Worm (Caenorhabditis elegans): ENCODE results near the gene pbs-6.
A peak's percentile ranks its signal among the peaks of the same experiment; 100 is the strongest.

pbs-6 gene

DNA sequence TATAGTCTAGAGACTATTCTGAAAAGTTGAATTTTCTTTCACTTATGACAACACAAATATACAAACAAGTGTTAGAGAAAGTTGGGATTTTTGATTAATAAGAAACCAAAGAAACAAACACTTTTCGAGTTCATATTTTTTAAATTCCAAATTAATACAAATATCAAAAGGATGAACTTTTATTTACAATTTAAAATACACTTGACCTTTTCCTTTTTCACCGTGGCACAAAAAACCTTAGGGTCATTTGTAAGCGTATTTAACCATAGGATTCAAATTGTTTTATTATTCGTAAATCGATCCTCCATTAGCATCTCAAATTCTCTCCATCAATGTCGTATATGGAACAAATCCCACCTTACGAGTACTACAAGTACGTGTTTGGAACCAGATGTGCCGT lies 8.0 kb downstream of the pbs-6 start, which contains the start of gene C02F5.5:
Gene C02F5.5 (plus strand): TSS at position 301 of the 400 bp plus-strand sequence.
- TF ChIP-seq ztf-29 (GFP tag; IDR thresholded peaks at IDR 0.05) (no peak), flt-1 (GFP tag; IDR thresholded peaks at IDR 0.05) (no peak)

ce11 chrIII:8235358-8235757 lies 8.5 kb downstream of the pbs-6 start, which contains the start of gene C02F5.14:
Gene C02F5.14 (minus strand): TSS chrIII:8235514.
- TF ChIP-seq ref-1 (GFP tag; conservative IDR thresholded peaks at IDR 0.05) (no peak), tab-1 (GFP tag; IDR thresholded peaks at IDR 0.05) (no peak), med-1 (GFP tag; optimal IDR thresholded peaks at IDR 0.05; ENCODE audit: insufficient read depth) (no peak), T22C8.4 (GFP tag; IDR thresholded peaks at IDR 0.05) (no peak), cog-1 (tag; optimal IDR thresholded peaks at IDR 0.05) (no peak), ztf-29 (GFP tag; IDR thresholded peaks at IDR 0.05) (no peak), flt-1 (GFP tag; IDR thresholded peaks at IDR 0.05) (no peak), klf-2 (GFP tag; conservative IDR thresholded peaks at IDR 0.05) (no peak), ztf-23 (GFP tag; IDR thresholded peaks at IDR 0.05) (no peak)

ce11 chrIII:8232634-8233033 lies 11.3 kb downstream of the pbs-6 start, which contains the start of gene henn-1:
Gene henn-1 (plus strand): TSS chrIII:8232651.
- TF ChIP-seq tab-1 (GFP tag; IDR thresholded peaks at IDR 0.05) (no peak), ztf-29 (GFP tag; IDR thresholded peaks at IDR 0.05) (no peak), ref-1 (GFP tag; conservative IDR thresholded peaks at IDR 0.05) (no peak), flt-1 (GFP tag; IDR thresholded peaks at IDR 0.05) (no peak), cog-1 (tag; optimal IDR thresholded peaks at IDR 0.05) (no peak), T22C8.4 (GFP tag; IDR thresholded peaks at IDR 0.05) (no peak), klf-2 (GFP tag; conservative IDR thresholded peaks at IDR 0.05) (no peak), med-1 (GFP tag; optimal IDR thresholded peaks at IDR 0.05; ENCODE audit: insufficient read depth) (no peak), ztf-23 (GFP tag; IDR thresholded peaks at IDR 0.05) (no peak)

ce11 chrIII:8229480-8229879 lies 14.4 kb downstream of the pbs-6 start:
- TF ChIP-seq ztf-29 (GFP tag; IDR thresholded peaks at IDR 0.05) = no peak
- no peak for TF ChIP-seq cog-1 (tag; optimal IDR thresholded peaks at IDR 0.05)
- no peak for TF ChIP-seq tab-1 (GFP tag; IDR thresholded peaks at IDR 0.05)
- TF ChIP-seq ref-1 (GFP tag; conservative IDR thresholded peaks at IDR 0.05) = no peak
- TF ChIP-seq klf-2 (GFP tag; conservative IDR thresholded peaks at IDR 0.05) = no peak
- TF ChIP-seq T22C8.4 (GFP tag; IDR thresholded peaks at IDR 0.05) = no peak
- no peak for TF ChIP-seq ztf-23 (GFP tag; IDR thresholded peaks at IDR 0.05)
- no peak for TF ChIP-seq med-1 (GFP tag; optimal IDR thresholded peaks at IDR 0.05; ENCODE audit: insufficient read depth)

- TF ChIP-seq tab-1 (GFP tag; IDR thresholded peaks at IDR 0.05) = no peak
- TF ChIP-seq cog-1 (tag; optimal IDR thresholded peaks at IDR 0.05) = no peak
- no peak for TF ChIP-seq ref-1 (GFP tag; conservative IDR thresholded peaks at IDR 0.05)
- no peak for TF ChIP-seq T22C8.4 (GFP tag; IDR thresholded peaks at IDR 0.05)
- no peak for TF ChIP-seq ztf-29 (GFP tag; IDR thresholded peaks at IDR 0.05)
- TF ChIP-seq med-1 (GFP tag; optimal IDR thresholded peaks at IDR 0.05; ENCODE audit: insufficient read depth) = no peak
- TF ChIP-seq flt-1 (GFP tag; IDR thresholded peaks at IDR 0.05) = no peak
- TF ChIP-seq klf-2 (GFP tag; conservative IDR thresholded peaks at IDR 0.05) = no peak
Observed at ce11 chrIII:8228916-8229315, 15.0 kb downstream of the pbs-6 start.

DNA sequence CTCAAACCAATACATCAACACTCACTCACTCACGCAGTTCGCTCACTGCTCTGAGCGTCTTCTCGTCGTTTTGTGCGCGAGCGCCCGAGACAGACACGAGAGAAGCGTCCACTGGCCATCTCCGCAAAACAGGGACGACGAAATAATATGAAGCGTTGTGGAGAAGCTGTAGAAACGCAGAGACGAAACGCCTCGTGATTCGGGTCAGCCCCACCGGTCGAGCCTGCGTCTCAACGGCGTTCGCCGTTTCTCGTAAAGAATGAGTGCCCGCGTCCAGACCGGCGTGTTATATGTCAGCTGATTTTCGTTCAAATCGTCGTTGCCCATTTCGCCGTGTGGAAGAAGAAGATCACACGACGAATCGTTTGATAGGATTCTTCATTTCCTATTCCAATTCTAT lies 16.4 kb downstream of the pbs-6 start, which contains the start of gene fbxl-1:
Gene fbxl-1 (plus strand): TSS at position 320 of the 400 bp plus-strand sequence.
- TF ChIP-seq ztf-29 (GFP tag; IDR thresholded peaks at IDR 0.05) (no peak), flt-1 (GFP tag; IDR thresholded peaks at IDR 0.05) (peak; percentile 63)

ce11 chrIII:8226178-8226577 lies 17.7 kb downstream of the pbs-6 start, which contains the start of gene rfs-1:
Gene rfs-1 (plus strand): TSS chrIII:8226478.
- TF ChIP-seq ztf-29 (GFP tag; IDR thresholded peaks at IDR 0.05) = no peak
- no peak for TF ChIP-seq T22C8.4 (GFP tag; IDR thresholded peaks at IDR 0.05)
- no peak for TF ChIP-seq med-1 (GFP tag; optimal IDR thresholded peaks at IDR 0.05; ENCODE audit: insufficient read depth)
- no peak for TF ChIP-seq cog-1 (tag; optimal IDR thresholded peaks at IDR 0.05)
- no peak for TF ChIP-seq klf-2 (GFP tag; conservative IDR thresholded peaks at IDR 0.05)
- no peak for TF ChIP-seq ref-1 (GFP tag; conservative IDR thresholded peaks at IDR 0.05)
- no peak for TF ChIP-seq flt-1 (GFP tag; IDR thresholded peaks at IDR 0.05)
- no peak for TF ChIP-seq ztf-23 (GFP tag; IDR thresholded peaks at IDR 0.05)
- TF ChIP-seq tab-1 (GFP tag; IDR thresholded peaks at IDR 0.05) = no peak

DNA sequence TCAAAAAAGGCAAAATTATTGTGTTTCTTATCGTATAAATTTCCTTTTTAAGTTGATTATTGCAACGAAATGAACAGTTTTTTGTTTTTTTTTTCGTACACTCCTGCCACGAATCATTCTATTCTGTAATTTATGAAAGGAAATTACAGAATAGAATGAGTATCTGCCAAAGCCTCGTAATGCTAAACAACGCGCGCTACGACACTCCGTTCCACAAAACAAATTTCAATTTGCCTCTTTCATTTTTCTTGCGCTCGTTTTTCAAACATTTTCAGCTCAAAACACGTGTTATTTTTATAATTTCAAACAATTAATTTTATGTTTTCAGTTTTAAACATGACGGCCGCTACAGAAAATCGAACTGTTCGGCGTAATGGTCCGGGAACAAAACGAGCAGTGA lies 19.1 kb downstream of the pbs-6 start, which contains the start of gene mob-4:
Gene mob-4 (plus strand): TSS at position 329 of the 400 bp plus-strand sequence.
- TF ChIP-seq med-1 (GFP tag; optimal IDR thresholded peaks at IDR 0.05; ENCODE audit: insufficient read depth) (no peak), cog-1 (tag; optimal IDR thresholded peaks at IDR 0.05) (no peak), ref-1 (GFP tag; conservative IDR thresholded peaks at IDR 0.05) (no peak), flt-1 (GFP tag; IDR thresholded peaks at IDR 0.05) (no peak), tab-1 (GFP tag; IDR thresholded peaks at IDR 0.05) (no peak), klf-2 (GFP tag; conservative IDR thresholded peaks at IDR 0.05) (no peak), ztf-23 (GFP tag; IDR thresholded peaks at IDR 0.05) (no peak), T22C8.4 (GFP tag; IDR thresholded peaks at IDR 0.05) (no peak), ztf-29 (GFP tag; IDR thresholded peaks at IDR 0.05) (no peak)

DNA sequence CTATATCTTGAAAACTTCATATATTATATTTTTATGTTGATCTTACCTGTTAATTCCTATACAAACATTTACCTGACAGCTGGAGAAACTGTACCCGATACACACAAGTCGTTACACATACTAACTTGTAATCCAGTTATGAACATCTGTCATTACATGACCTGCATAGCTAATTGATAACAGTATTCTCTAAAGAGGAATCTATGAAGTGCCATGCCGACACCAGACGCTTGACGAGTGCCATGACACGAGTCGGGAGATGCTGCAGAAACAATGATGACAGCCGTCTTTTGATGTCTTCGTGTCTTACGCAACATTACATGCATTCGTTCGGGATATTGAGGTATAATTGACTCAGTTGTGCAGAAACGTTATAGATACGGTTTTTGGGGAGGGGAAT lies 23.8 kb downstream of the pbs-6 start:
- TF ChIP-seq klf-2 (GFP tag; conservative IDR thresholded peaks at IDR 0.05) (no peak), cog-1 (tag; optimal IDR thresholded peaks at IDR 0.05) (no peak), tab-1 (GFP tag; IDR thresholded peaks at IDR 0.05) (no peak), flt-1 (GFP tag; IDR thresholded peaks at IDR 0.05) (no peak), T22C8.4 (GFP tag; IDR thresholded peaks at IDR 0.05) (no peak), ref-1 (GFP tag; conservative IDR thresholded peaks at IDR 0.05) (no peak), med-1 (GFP tag; optimal IDR thresholded peaks at IDR 0.05; ENCODE audit: insufficient read depth) (no peak), ztf-29 (GFP tag; IDR thresholded peaks at IDR 0.05) (no peak), ztf-23 (GFP tag; IDR thresholded peaks at IDR 0.05) (no peak)

DNA sequence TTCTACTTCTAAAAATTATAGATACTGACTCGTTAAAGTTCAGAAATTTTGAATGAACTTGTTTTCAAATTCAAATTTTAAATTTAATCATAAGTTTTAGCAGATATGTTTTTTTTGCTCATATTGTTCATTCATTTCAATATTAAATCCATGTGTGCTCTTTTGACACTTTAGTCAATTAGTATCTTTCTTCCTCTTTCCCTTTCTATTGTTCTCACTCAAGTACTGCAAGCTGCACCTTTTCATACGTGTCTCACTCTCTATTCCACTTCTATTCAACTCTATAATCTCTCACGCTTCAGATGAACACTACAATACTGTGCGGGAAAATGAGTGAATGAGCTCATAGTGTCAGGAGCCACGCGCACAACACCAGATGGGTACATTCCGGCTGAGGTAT lies 26.0 kb downstream of the pbs-6 start, which contains the start of gene C30A5.16:
Gene C30A5.16 (plus strand): TSS at position 301 of the 400 bp plus-strand sequence.
- TF ChIP-seq ztf-29 (GFP tag; IDR thresholded peaks at IDR 0.05) = no peak
- no peak for TF ChIP-seq flt-1 (GFP tag; IDR thresholded peaks at IDR 0.05)
- no peak for TF ChIP-seq ref-1 (GFP tag; conservative IDR thresholded peaks at IDR 0.05)
- TF ChIP-seq cog-1 (tag; optimal IDR thresholded peaks at IDR 0.05) = no peak
- no peak for TF ChIP-seq klf-2 (GFP tag; conservative IDR thresholded peaks at IDR 0.05)
- TF ChIP-seq med-1 (GFP tag; optimal IDR thresholded peaks at IDR 0.05; ENCODE audit: insufficient read depth) = no peak
- no peak for TF ChIP-seq ztf-23 (GFP tag; IDR thresholded peaks at IDR 0.05)
- TF ChIP-seq tab-1 (GFP tag; IDR thresholded peaks at IDR 0.05) = no peak
- TF ChIP-seq T22C8.4 (GFP tag; IDR thresholded peaks at IDR 0.05) = no peak

Measured in whole organism, midembryonic.